Worm (Caenorhabditis elegans): ENCODE data around the gene C01G5.25.
"Not testable (repeated sequence)": the region's sequence is repeated elsewhere in the genome, so short reads cannot be mapped to it uniquely, and the experiment has no call there.

DNA sequence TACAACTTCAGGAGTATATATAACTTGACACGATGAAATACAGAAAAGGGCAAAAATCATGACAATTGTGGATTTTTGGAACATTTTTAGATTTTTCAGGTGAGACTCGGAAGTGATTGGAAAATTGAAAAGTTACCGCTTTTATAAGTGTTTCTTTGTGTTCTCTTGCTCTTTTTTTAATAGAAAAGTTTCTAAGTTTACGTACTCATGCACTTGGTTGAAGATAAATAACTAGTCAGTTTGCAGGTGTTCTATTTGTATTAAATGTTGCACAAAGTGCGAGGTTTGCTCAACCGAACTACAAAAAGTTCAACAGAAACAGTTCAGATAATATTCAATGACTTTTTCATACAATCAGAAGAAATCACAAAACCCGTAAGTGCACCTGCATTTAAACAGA is 53.4 kb downstream of the C01G5.25 start, which contains the start of gene nspb-3:
- not testable (repeated sequence) for TF ChIP-seq nhr-237 (tag; optimal IDR thresholded peaks at IDR 0.05); lsy-2 (tag; optimal IDR thresholded peaks at IDR 0.05); aly-2 (tag; optimal IDR thresholded peaks at IDR 0.05); pha-4 (GFP tag; IDR thresholded peaks at IDR 0.05); pha-4 (tag; optimal IDR thresholded peaks at IDR 0.05); ceh-32 (tag; optimal IDR thresholded peaks at IDR 0.05; ENCODE audit: poor library complexity); F10B5.3 (tag; optimal IDR thresholded peaks at IDR 0.05); ztf-7 (tag; optimal IDR thresholded peaks at IDR 0.05); mep-1 (tag; optimal IDR thresholded peaks at IDR 0.05); unc-62 (GFP tag; optimal IDR thresholded peaks at IDR 0.05 in 1 of 2); unc-62 (tag; optimal IDR thresholded peaks at IDR 0.05); nhr-111 (GFP tag; optimal IDR thresholded peaks at IDR 0.05)

Measured in whole organism, L4 larva.